Worm (Caenorhabditis elegans) whole organism, L4/young adult: ENCODE data around the gene nhr-270.

Experiments used
- dao-5 ChIP-seq: sonication (generic microtip); optimal IDR thresholded peaks from 2 replicates; lab custom pipeline; 2016; ENCODE audit warnings: missing genotype, missing genetic modification characterization, moderate library complexity, missing compliant biosample characterization
- him-1 ChIP-seq: sonication (generic microtip); optimal IDR thresholded peaks from 2 replicates; lab custom pipeline; 2016; ENCODE audit warnings: missing genotype, missing genetic modification reagents, missing genetic modification characterization, missing compliant biosample characterization

- no peak for TF ChIP-seq him-1 (tag; lab: Kevin White, UChicago)
- TF ChIP-seq dao-5 (tag; lab: Kevin White, UChicago), result no peak
Measured at ce11 chrV:778339-778738, 26.2 kb downstream of the nhr-270 start, which contains the start of gene srbc-59.
